Worm (Caenorhabditis elegans): ENCODE results near the gene F47G9.6.

The F47G9.6 gene

ce11 chrV:11320860-11321259 is 8.3 kb upstream of the F47G9.6 start:
- TF ChIP-seq nhr-179 (tag; optimal IDR thresholded peaks at IDR 0.05) (no peak), B0035.1 (tag; optimal IDR thresholded peaks at IDR 0.05) (no peak), B0261.1 (tag; optimal IDR thresholded peaks at IDR 0.05) (no peak), lin-35 (GFP tag; optimal IDR thresholded peaks at IDR 0.05) (no peak), ZK185.1 (tag; optimal IDR thresholded peaks at IDR 0.05; ENCODE audit: poor library complexity, severe bottlenecking) (no peak), nhr-90 (tag; optimal IDR thresholded peaks at IDR 0.05) (no peak), nfya-2 (GFP tag; IDR thresholded peaks at IDR 0.05) (no peak), K12H6.12 (tag; optimal IDR thresholded peaks at IDR 0.05) (no peak), F55B11.4 (tag; optimal IDR thresholded peaks at IDR 0.05; ENCODE audit: borderline replicate concordance, insufficient read depth) (no peak), F57A8.1 (GFP tag; optimal IDR thresholded peaks at IDR 0.05) (no peak), him-1 (tag; optimal IDR thresholded peaks at IDR 0.05) (no peak), egrh-3 (GFP tag; IDR thresholded peaks at IDR 0.05) (no peak), tbp1 (GFP tag; optimal IDR thresholded peaks at IDR 0.05) (no peak)

- TF ChIP-seq efl-1 (GFP tag; optimal IDR thresholded peaks at IDR 0.05) (no peak), nhr-80 (tag; optimal IDR thresholded peaks at IDR 0.05) (peak; percentile 39)
These were observed 7.5 kb upstream of the F47G9.6 start, which contains the start of gene F47G9.4 for ce11 chrV:11321719-11322118. Gene F47G9.4 (minus strand): TSS chrV:11321816.

- TF ChIP-seq efl-1 (GFP tag; optimal IDR thresholded peaks at IDR 0.05) = no peak
- no peak for TF ChIP-seq ama-1 (optimal IDR thresholded peaks at IDR 0.05)
- TF ChIP-seq ama-1 (GFP tag; optimal IDR thresholded peaks at IDR 0.05) = peak in 1 of 2 experiments; percentile 14
- TF ChIP-seq zfh-2 (GFP tag; conservative IDR thresholded peaks at IDR 0.05) = no peak
- TF ChIP-seq pbrm-1 (GFP tag; IDR thresholded peaks at IDR 0.05) = no peak
- TF ChIP-seq madf-6 (GFP tag; IDR thresholded peaks at IDR 0.05) = peak; percentile 48; the same call in 1 of the 2 replicates
- TF ChIP-seq lin-26 (GFP tag; IDR thresholded peaks at IDR 0.05) = no peak
- TF ChIP-seq B0336.3 (GFP tag; IDR thresholded peaks at IDR 0.05) = no peak
- TF ChIP-seq nfyb-1 (GFP tag; IDR thresholded peaks at IDR 0.05) = 0 out of 2 replicates have a peak, but pooled peaks have one; percentile 43
These were observed 5.5 kb upstream of the F47G9.6 start, which contains the start of gene str-141 for ce11 chrV:11323720-11324119. Gene str-141 (minus strand): TSS chrV:11323820.

- TF ChIP-seq ceh-91 (GFP tag; IDR thresholded peaks at IDR 0.05) = peak; percentile 78
- peak; percentile 89 for TF ChIP-seq rcor-1 (GFP tag; IDR thresholded peaks at IDR 0.05)
- TF ChIP-seq xnd-1 (tag; optimal IDR thresholded peaks at IDR 0.05) = no peak
- TF ChIP-seq nhr-80 (tag; optimal IDR thresholded peaks at IDR 0.05) = peak; percentile 59
- peak; percentile 96 for TF ChIP-seq mcd-1 (GFP tag; IDR thresholded peaks at IDR 0.05)
- TF ChIP-seq madf-8 (GFP tag; conservative IDR thresholded peaks at IDR 0.05) = peak; percentile 39
- TF ChIP-seq lsl-1 (GFP tag; optimal IDR thresholded peaks at IDR 0.05) = peak; percentile 64
- TF ChIP-seq tbx-9 (tag; optimal IDR thresholded peaks at IDR 0.05; ENCODE audit: borderline replicate concordance) = no peak
- peak; percentile 77 for TF ChIP-seq ekl-4 (GFP tag; IDR thresholded peaks at IDR 0.05)
- no peak for TF ChIP-seq ceh-40 (GFP tag; IDR thresholded peaks at IDR 0.05)
- TF ChIP-seq pbrm-1 (GFP tag; IDR thresholded peaks at IDR 0.05) = peak; percentile 84
- peak; percentile 50; the same call in 1 of the 2 replicates for TF ChIP-seq ztf-6 (GFP tag; IDR thresholded peaks at IDR 0.05)
- no peak for TF ChIP-seq hlh-12 (tag; optimal IDR thresholded peaks at IDR 0.05)
- TF ChIP-seq efl-1 (GFP tag; optimal IDR thresholded peaks at IDR 0.05) = peak; percentile 48
- peak; percentile 51 for TF ChIP-seq tbp1 (GFP tag; optimal IDR thresholded peaks at IDR 0.05)
- TF ChIP-seq lin-26 (GFP tag; IDR thresholded peaks at IDR 0.05) = 0 out of 2 replicates have a peak, but pooled peaks have one; percentile 42
- no peak for TF ChIP-seq F55B11.4 (tag; optimal IDR thresholded peaks at IDR 0.05; ENCODE audit: borderline replicate concordance, insufficient read depth)
- peak; percentile 76 for TF ChIP-seq attf-5 (GFP tag; optimal IDR thresholded peaks at IDR 0.05)
- TF ChIP-seq K11D2.4 (GFP tag; IDR thresholded peaks at IDR 0.05) = no peak
- TF ChIP-seq mxl-1 (tag; optimal IDR thresholded peaks at IDR 0.05) = no peak
- TF ChIP-seq ceh-27 (GFP tag; optimal IDR thresholded peaks at IDR 0.05) = peak; percentile 15
- peak; percentile 46; the same call in 1 of the 2 replicates for TF ChIP-seq attf-3 (GFP tag; conservative IDR thresholded peaks at IDR 0.05)
- peak; percentile 62; the same call in 1 of the 2 replicates for TF ChIP-seq aptf-2 (GFP tag; conservative IDR thresholded peaks at IDR 0.05)
- TF ChIP-seq B0019.2 (GFP tag; conservative IDR thresholded peaks at IDR 0.05) = peak; percentile 38; the same call in 1 of the 2 replicates
- peak; percentile 97 for TF ChIP-seq dox-1 (GFP tag; IDR thresholded peaks at IDR 0.05)
- TF ChIP-seq nfya-1 (tag; optimal IDR thresholded peaks at IDR 0.05; ENCODE audit: borderline replicate concordance, insufficient read depth) = no peak
- TF ChIP-seq F57A8.1 (GFP tag; optimal IDR thresholded peaks at IDR 0.05) = no peak
These were observed 2.3 kb upstream of the F47G9.6 start, which contains the start of gene tmed-10 for ce11 chrV:11326914-11327367. Gene tmed-10 (minus strand): TSS chrV:11326964.

All from whole organism, young adult.